Worm (Caenorhabditis elegans): Measurements from ENCODE around the gene F13B12.3.

F13B12.3 gene

ce11 chrIV:10469494-10469893 lies 30.6 kb downstream of the F13B12.3 start, which contains the start of gene ugt-44:
Gene ugt-44 (plus strand): TSS chrIV:10469741.
- TF ChIP-seq nhr-237 (tag; optimal IDR thresholded peaks at IDR 0.05), result no peak
- no peak for TF ChIP-seq elt-1 (tag; optimal IDR thresholded peaks at IDR 0.05; ENCODE audit: borderline replicate concordance, insufficient read depth)
- TF ChIP-seq mep-1 (tag; optimal IDR thresholded peaks at IDR 0.05), result no peak
- no peak for TF ChIP-seq bed-3 (GFP tag; optimal IDR thresholded peaks at IDR 0.05)
- TF ChIP-seq lin-13 (tag; optimal IDR thresholded peaks at IDR 0.05), result no peak
- TF ChIP-seq ceh-43 (GFP tag; optimal IDR thresholded peaks at IDR 0.05), result no peak
- TF ChIP-seq lin-32 (GFP tag; optimal IDR thresholded peaks at IDR 0.05), result no peak
- TF ChIP-seq mls-2 (tag; optimal IDR thresholded peaks at IDR 0.05), result no peak

ce11 chrIV:10472478-10472877 lies 33.6 kb downstream of the F13B12.3 start, which contains the start of gene bgnt-1.1:
Gene bgnt-1.1 (plus strand): TSS chrIV:10472778.
- TF ChIP-seq lin-32 (GFP tag; optimal IDR thresholded peaks at IDR 0.05) (no peak), blmp-1 (tag; optimal IDR thresholded peaks at IDR 0.05) (no peak), cnd-1 (tag; optimal IDR thresholded peaks at IDR 0.05) (no peak), ceh-83 (GFP tag; optimal IDR thresholded peaks at IDR 0.05) (no peak), tbx-8 (GFP tag; optimal IDR thresholded peaks at IDR 0.05) (no peak), ces-1 (GFP tag; optimal IDR thresholded peaks at IDR 0.05) (no peak), nhr-76 (tag; optimal IDR thresholded peaks at IDR 0.05) (no peak), ceh-39 (tag; optimal IDR thresholded peaks at IDR 0.05) (no peak)

DNA sequence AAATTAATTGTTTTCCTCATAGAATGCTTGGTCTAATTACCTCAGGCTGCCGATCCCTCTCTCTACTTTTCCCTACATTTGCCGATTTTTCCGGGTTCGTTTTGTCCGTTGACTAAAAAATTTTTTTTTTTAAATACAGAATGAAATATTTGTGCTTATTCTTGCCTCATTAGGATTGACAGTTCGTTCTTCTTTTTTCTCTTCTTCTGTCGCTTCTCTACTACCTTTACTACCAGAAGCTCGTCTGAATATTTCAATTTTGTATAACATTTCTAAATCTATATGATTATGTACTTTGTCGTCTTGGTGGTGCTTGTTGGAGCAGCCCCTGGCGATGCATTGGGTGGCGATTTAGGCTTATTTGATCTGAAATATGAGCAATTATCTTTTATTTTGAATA lies 36.3 kb downstream of the F13B12.3 start:
- no peak for TF ChIP-seq ces-1 (GFP tag; optimal IDR thresholded peaks at IDR 0.05)
- TF ChIP-seq ceh-43 (GFP tag; optimal IDR thresholded peaks at IDR 0.05), result no peak
- TF ChIP-seq elt-1 (tag; optimal IDR thresholded peaks at IDR 0.05; ENCODE audit: borderline replicate concordance, insufficient read depth), result no peak
- TF ChIP-seq ceh-39 (tag; optimal IDR thresholded peaks at IDR 0.05), result no peak
- TF ChIP-seq M03D4.4 (tag; optimal IDR thresholded peaks at IDR 0.05), result no peak
- no peak for TF ChIP-seq sptf-1 (tag; optimal IDR thresholded peaks at IDR 0.05)

DNA sequence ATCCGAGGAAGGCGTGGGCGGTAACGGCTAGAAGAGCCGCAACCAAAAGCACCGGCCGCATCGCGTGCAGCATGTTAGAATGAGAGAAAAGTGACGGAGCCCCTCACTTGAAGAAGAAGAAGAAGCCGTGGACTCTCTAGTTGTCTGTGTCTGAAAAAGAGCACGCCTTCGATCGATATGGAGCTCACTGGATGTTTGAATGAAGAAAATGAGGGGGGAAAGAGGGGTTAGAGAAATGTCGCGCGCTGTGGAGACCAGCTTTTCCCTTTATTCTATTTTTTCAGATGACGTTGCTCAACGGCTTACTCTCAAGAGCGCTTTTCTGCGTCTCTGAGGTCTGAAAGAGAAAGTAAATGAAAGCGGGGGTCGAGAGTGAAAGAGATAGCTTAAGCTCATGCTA lies 42.8 kb downstream of the F13B12.3 start, which contains the start of gene egl-21:
Gene egl-21 (minus strand): TSS at position 150 of the 400 bp plus-strand sequence.
- TF ChIP-seq cnd-1 (tag; optimal IDR thresholded peaks at IDR 0.05), result no peak
- peak; percentile 88 for TF ChIP-seq ces-1 (GFP tag; optimal IDR thresholded peaks at IDR 0.05)
- no peak for TF ChIP-seq unc-39 (tag; optimal IDR thresholded peaks at IDR 0.05)
- no peak for TF ChIP-seq mep-1 (tag; optimal IDR thresholded peaks at IDR 0.05)
- TF ChIP-seq M03D4.4 (tag; optimal IDR thresholded peaks at IDR 0.05), result no peak
- TF ChIP-seq pha-4 (tag; optimal IDR thresholded peaks at IDR 0.05), result no peak
- TF ChIP-seq lin-13 (tag; optimal IDR thresholded peaks at IDR 0.05), result no peak
- TF ChIP-seq mab-5 (tag; optimal IDR thresholded peaks at IDR 0.05), result no peak
- TF ChIP-seq lsy-2 (tag; optimal IDR thresholded peaks at IDR 0.05), result no peak
- TF ChIP-seq mls-2 (tag; optimal IDR thresholded peaks at IDR 0.05), result no peak
- peak; percentile 21 for TF ChIP-seq sptf-1 (tag; optimal IDR thresholded peaks at IDR 0.05)
- TF ChIP-seq zip-8 (tag; optimal IDR thresholded peaks at IDR 0.05), result no peak
- no peak for TF ChIP-seq ceh-39 (tag; optimal IDR thresholded peaks at IDR 0.05)
- TF ChIP-seq nhr-28 (tag; optimal IDR thresholded peaks at IDR 0.05), result no peak
- no peak for TF ChIP-seq ztf-11 (tag; optimal IDR thresholded peaks at IDR 0.05)
- no peak for TF ChIP-seq blmp-1 (tag; optimal IDR thresholded peaks at IDR 0.05)
- TF ChIP-seq nhr-2 (tag; optimal IDR thresholded peaks at IDR 0.05), result no peak

DNA sequence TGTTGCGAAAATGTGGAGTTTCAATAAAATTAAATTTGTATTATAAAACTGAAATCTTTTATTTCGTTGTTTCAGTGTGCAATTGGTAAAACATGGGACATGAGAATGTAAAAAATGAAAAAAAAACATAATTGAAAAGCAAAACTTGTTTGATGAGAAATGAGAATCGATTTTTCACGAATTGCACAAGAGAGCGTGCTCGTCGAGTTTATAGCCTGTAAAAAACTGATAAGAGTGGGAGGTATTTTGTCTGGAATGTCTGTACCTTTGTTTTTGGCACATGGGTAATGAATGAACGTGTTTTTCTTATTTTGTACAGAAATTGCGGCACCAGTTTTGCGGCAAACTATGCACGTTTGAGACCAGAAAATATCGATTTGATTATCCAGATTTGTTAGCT lies 43.7 kb downstream of the F13B12.3 start:
- TF ChIP-seq mab-5 (tag; optimal IDR thresholded peaks at IDR 0.05) (no peak), cnd-1 (tag; optimal IDR thresholded peaks at IDR 0.05) (no peak), sptf-1 (tag; optimal IDR thresholded peaks at IDR 0.05) (no peak), hlh-1 (tag; optimal IDR thresholded peaks at IDR 0.05) (no peak)

DNA sequence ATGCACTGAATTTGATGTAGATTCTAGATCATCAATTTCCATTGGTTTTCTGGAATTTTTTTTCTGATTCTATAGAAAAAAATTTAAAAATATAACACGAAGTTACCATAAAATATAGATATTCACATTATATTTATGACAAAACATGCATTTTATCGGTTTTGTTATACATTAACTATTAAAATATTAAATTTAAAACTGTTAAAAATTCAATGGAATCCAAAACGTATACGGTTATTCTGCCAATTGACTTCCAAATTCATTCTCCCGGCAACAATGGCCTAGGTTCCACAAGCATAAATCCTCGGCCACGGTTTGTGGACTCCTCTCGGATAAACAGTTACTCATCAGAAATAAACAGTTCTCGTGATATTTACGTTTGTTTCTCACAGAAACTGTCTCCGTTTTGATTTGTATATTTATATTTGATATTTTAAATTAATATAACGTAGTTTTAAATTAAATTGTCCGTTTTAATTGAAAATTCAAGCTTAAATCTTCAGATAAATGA lies 44.7 kb downstream of the F13B12.3 start, which contains the start of the genes F01D4.5 and ced-5:
Gene F01D4.5 (minus strand): TSS at position 51 of the 511 bp plus-strand sequence.
Gene ced-5 (plus strand): TSS at position 504 of the 511 bp plus-strand sequence.
- no peak for TF ChIP-seq lin-32 (GFP tag; optimal IDR thresholded peaks at IDR 0.05)
- TF ChIP-seq elt-3 (tag; optimal IDR thresholded peaks at IDR 0.05), result no peak
- no peak for TF ChIP-seq mab-5 (tag; optimal IDR thresholded peaks at IDR 0.05)
- TF ChIP-seq nhr-76 (tag; optimal IDR thresholded peaks at IDR 0.05), result no peak
- no peak for TF ChIP-seq drap-1 (GFP tag; optimal IDR thresholded peaks at IDR 0.05)
- no peak for TF ChIP-seq nhr-2 (tag; optimal IDR thresholded peaks at IDR 0.05)
- no peak for TF ChIP-seq unc-120 (tag; optimal IDR thresholded peaks at IDR 0.05; ENCODE audit: poor library complexity, severe bottlenecking)
- no peak for TF ChIP-seq unc-39 (tag; optimal IDR thresholded peaks at IDR 0.05)
- no peak for TF ChIP-seq lsy-2 (tag; optimal IDR thresholded peaks at IDR 0.05)
- no peak for TF ChIP-seq flh-1 (GFP tag; optimal IDR thresholded peaks at IDR 0.05)
- no peak for TF ChIP-seq nhr-28 (tag; optimal IDR thresholded peaks at IDR 0.05)
- TF ChIP-seq ceh-83 (GFP tag; optimal IDR thresholded peaks at IDR 0.05), result no peak
- no peak for TF ChIP-seq nhr-237 (tag; optimal IDR thresholded peaks at IDR 0.05)
- TF ChIP-seq elt-1 (tag; optimal IDR thresholded peaks at IDR 0.05; ENCODE audit: borderline replicate concordance, insufficient read depth), result no peak
- no peak for TF ChIP-seq ceh-43 (GFP tag; optimal IDR thresholded peaks at IDR 0.05)
- peak; percentile 33 for TF ChIP-seq lin-13 (tag; optimal IDR thresholded peaks at IDR 0.05)
- TF ChIP-seq hlh-1 (tag; optimal IDR thresholded peaks at IDR 0.05), result no peak
- peak; percentile 25 for TF ChIP-seq pha-4 (tag; optimal IDR thresholded peaks at IDR 0.05)
- TF ChIP-seq M03D4.4 (tag; optimal IDR thresholded peaks at IDR 0.05), result peak; percentile 22
- TF ChIP-seq cnd-1 (tag; optimal IDR thresholded peaks at IDR 0.05), result peak; percentile 36
- no peak for TF ChIP-seq snpc-4 (tag; optimal IDR thresholded peaks at IDR 0.05)
- TF ChIP-seq unc-62 (GFP tag; optimal IDR thresholded peaks at IDR 0.05), result no peak
- TF ChIP-seq mls-2 (tag; optimal IDR thresholded peaks at IDR 0.05), result no peak
- peak; percentile 54 for TF ChIP-seq sptf-1 (tag; optimal IDR thresholded peaks at IDR 0.05)
- TF ChIP-seq nhr-12 (tag; optimal IDR thresholded peaks at IDR 0.05), result no peak
- TF ChIP-seq zip-8 (tag; optimal IDR thresholded peaks at IDR 0.05), result no peak
- TF ChIP-seq ces-1 (GFP tag; optimal IDR thresholded peaks at IDR 0.05), result peak; percentile 39
- TF ChIP-seq sem-2 (GFP tag; optimal IDR thresholded peaks at IDR 0.05), result no peak
- no peak for TF ChIP-seq bed-3 (GFP tag; optimal IDR thresholded peaks at IDR 0.05)
- no peak for TF ChIP-seq blmp-1 (tag; optimal IDR thresholded peaks at IDR 0.05)
- TF ChIP-seq ceh-39 (tag; optimal IDR thresholded peaks at IDR 0.05), result no peak
- peak; percentile 24 for TF ChIP-seq mep-1 (tag; optimal IDR thresholded peaks at IDR 0.05)

Data from whole organism, mixed stage, embryonic.